Worm (Caenorhabditis elegans): ENCODE measurements around the gene C47E8.4.

C47E8.4 gene

ce11 chrV:14698005-14698404 lies 12.7 kb upstream of the C47E8.4 start:
- TF ChIP-seq dao-5 (tag; optimal IDR thresholded peaks at IDR 0.05) (no peak), him-1 (tag; optimal IDR thresholded peaks at IDR 0.05) (no peak), W03F9.2 (tag; optimal IDR thresholded peaks at IDR 0.05) (no peak)

- peak; percentile 77 for TF ChIP-seq W03F9.2 (tag; optimal IDR thresholded peaks at IDR 0.05)
- TF ChIP-seq dao-5 (tag; optimal IDR thresholded peaks at IDR 0.05): no peak
- peak; percentile 50 for TF ChIP-seq him-1 (tag; optimal IDR thresholded peaks at IDR 0.05)
Observed at ce11 chrV:14696604-14697307, 11.5 kb upstream of the C47E8.4 start, which contains the start of gene unc-112. Gene unc-112 (minus strand): TSS chrV:14696654.

- TF ChIP-seq him-1 (tag; optimal IDR thresholded peaks at IDR 0.05) (no peak), dao-5 (tag; optimal IDR thresholded peaks at IDR 0.05) (no peak), W03F9.2 (tag; optimal IDR thresholded peaks at IDR 0.05) (no peak)
Observed at ce11 chrV:14695713-14696112, 10.4 kb upstream of the C47E8.4 start.

- no peak for TF ChIP-seq W03F9.2 (tag; optimal IDR thresholded peaks at IDR 0.05)
- no peak for TF ChIP-seq him-1 (tag; optimal IDR thresholded peaks at IDR 0.05)
- no peak for TF ChIP-seq dao-5 (tag; optimal IDR thresholded peaks at IDR 0.05)
Observed at ce11 chrV:14689060-14689750, 3.9 kb upstream of the C47E8.4 start, which contains the start of gene gasr-8. Gene gasr-8 (plus strand): TSS chrV:14689110.

ce11 chrV:14688097-14688912 lies 3.0 kb upstream of the C47E8.4 start, which contains the start of gene C47E8.11:
Gene C47E8.11 (plus strand): TSS chrV:14688616.
- TF ChIP-seq W03F9.2 (tag; optimal IDR thresholded peaks at IDR 0.05) (peak; percentile 48), dao-5 (tag; optimal IDR thresholded peaks at IDR 0.05) (no peak)

- TF ChIP-seq W03F9.2 (tag; optimal IDR thresholded peaks at IDR 0.05): no peak
- TF ChIP-seq dao-5 (tag; optimal IDR thresholded peaks at IDR 0.05): no peak
- TF ChIP-seq him-1 (tag; optimal IDR thresholded peaks at IDR 0.05): no peak
Observed at ce11 chrV:14687106-14687964, 2.0 kb upstream of the C47E8.4 start.

- no peak for TF ChIP-seq dao-5 (tag; optimal IDR thresholded peaks at IDR 0.05)
- no peak for TF ChIP-seq him-1 (tag; optimal IDR thresholded peaks at IDR 0.05)
- TF ChIP-seq W03F9.2 (tag; optimal IDR thresholded peaks at IDR 0.05): no peak
Observed at ce11 chrV:14686231-14687105, 1.2 kb upstream of the C47E8.4 start.

- no peak for TF ChIP-seq him-1 (tag; optimal IDR thresholded peaks at IDR 0.05)
- no peak for TF ChIP-seq W03F9.2 (tag; optimal IDR thresholded peaks at IDR 0.05)
Observed at ce11 chrV:14684359-14685312, 649 bp downstream of the C47E8.4 start, which contains the start of gene hsp-90. Gene hsp-90 (plus strand): TSS chrV:14684918.

- TF ChIP-seq W03F9.2 (tag; optimal IDR thresholded peaks at IDR 0.05) (no peak), him-1 (tag; optimal IDR thresholded peaks at IDR 0.05) (no peak), dao-5 (tag; optimal IDR thresholded peaks at IDR 0.05) (no peak)
Observed at ce11 chrV:14683926-14684325, 1.4 kb downstream of the C47E8.4 start.

ce11 chrV:14683291-14683690 lies 2.0 kb downstream of the C47E8.4 start:
- no peak for TF ChIP-seq W03F9.2 (tag; optimal IDR thresholded peaks at IDR 0.05)
- TF ChIP-seq him-1 (tag; optimal IDR thresholded peaks at IDR 0.05): no peak
- no peak for TF ChIP-seq dao-5 (tag; optimal IDR thresholded peaks at IDR 0.05)

ce11 chrV:14682870-14683269 lies 2.4 kb downstream of the C47E8.4 start:
- TF ChIP-seq him-1 (tag; optimal IDR thresholded peaks at IDR 0.05) (no peak), dao-5 (tag; optimal IDR thresholded peaks at IDR 0.05) (no peak), W03F9.2 (tag; optimal IDR thresholded peaks at IDR 0.05) (no peak)

Data from whole organism, L4/young adult.